Comparison of ENCODE assay signal across 2 worm cellular contexts in genomic region chrV:7553873-7554362, ce11.
TF ChIP-seq lines count a peak whose summit lies in the region.

TSS of gene ttr-10 (minus strand) at chrV:7553923.

TF ChIP-seq in whole organism, L1 larva, 84 proteins besides CTCF, POLR2A, EP300 and RAD21:
- TF ChIP-seq fkh-4 (tag; optimal IDR thresholded peaks at IDR 0.05; lab: Kevin White, UChicago; ENCODE audit: borderline replicate concordance) = peak; percentile 84
- TF ChIP-seq nhr-71 (tag; optimal IDR thresholded peaks at IDR 0.05; lab: Kevin White, UChicago) = peak; percentile 8
- peak; percentile 44 for TF ChIP-seq hlh-4 (tag; optimal IDR thresholded peaks at IDR 0.05; lab: Kevin White, UChicago)
- no peak for TF ChIP-seq jun-1 (tag; optimal IDR thresholded peaks at IDR 0.05; lab: Kevin White, UChicago)
- peak; percentile 94 for TF ChIP-seq dsc-1 (tag; optimal IDR thresholded peaks at IDR 0.05; lab: Kevin White, UChicago)

TF ChIP-seq in whole organism, L4 larva, 104 proteins besides CTCF, POLR2A, EP300 and RAD21:
- peak; percentile 1 for TF ChIP-seq aha-1 (tag; lab: Kevin White, UChicago)
- peak in 1 of 2 experiments; percentile 95 for TF ChIP-seq unc-62 (GFP tag; optimal IDR thresholded peaks at IDR 0.05 in 1 of 2; lab: Kevin White, UChicago)
- TF ChIP-seq unc-62 (tag; optimal IDR thresholded peaks at IDR 0.05; lab: Kevin White, UChicago) = no peak
- TF ChIP-seq jun-1 (tag; optimal IDR thresholded peaks at IDR 0.05; lab: Kevin White, UChicago) = no peak

Comparison
In these comparisons a context has a peak if more than half of its experiments do, and no peak if none do; other contexts are left out.
1. Of the 29 proteins assayed by ChIP-seq in both whole organism, L4 larva and whole organism, L1 larva: peak only in whole organism, L4 larva: aha-1; only in whole organism, L1 larva: none; in both: none; in neither: 27; mixed calls (peak in some experiments, not most) for 1.